Worm (Caenorhabditis elegans): Measurements from ENCODE around the gene F40G9.12.

The F40G9.12 gene

DNA sequence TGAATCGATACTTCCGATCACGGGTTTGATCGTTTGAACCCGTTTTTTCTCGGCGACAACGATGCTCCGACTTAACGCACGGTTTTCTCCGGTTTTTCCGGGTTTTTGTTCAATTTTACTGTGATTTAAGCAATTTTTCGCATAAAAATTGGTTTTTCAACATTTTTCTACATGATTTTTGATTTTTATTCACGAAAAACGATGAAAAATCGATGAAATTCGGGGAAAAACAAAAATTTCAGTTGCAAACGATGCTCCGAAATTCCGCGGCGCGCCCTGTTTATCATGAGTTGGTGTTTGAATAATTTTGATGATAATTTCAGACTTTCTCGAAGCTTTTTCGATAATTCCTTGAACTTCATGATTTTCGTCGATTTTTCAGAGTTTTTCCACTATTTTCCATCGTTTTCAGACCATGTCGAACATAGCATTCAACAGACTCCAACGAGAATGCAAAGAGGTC, 16.8 kb downstream of the F40G9.12 start, which contains the start of gene ubc-20:
Gene ubc-20 (plus strand): TSS at position 413 of the 463 bp plus-strand sequence.
- TF ChIP-seq sea-1 (GFP tag; conservative IDR thresholded peaks at IDR 0.05) (no peak), hmg-4 (GFP tag; optimal IDR thresholded peaks at IDR 0.05) (no peak), F13C5.2 (tag; optimal IDR thresholded peaks at IDR 0.05) (no peak), hnd-1 (tag; optimal IDR thresholded peaks at IDR 0.05) (no peak), tra-4 (tag; optimal IDR thresholded peaks at IDR 0.05) (no peak), ceh-13 (GFP tag; optimal IDR thresholded peaks at IDR 0.05) (no peak), pes-1 (GFP tag; IDR thresholded peaks at IDR 0.05) (no peak), aly-1 (tag; optimal IDR thresholded peaks at IDR 0.05) (no peak), ama-1 (optimal IDR thresholded peaks at IDR 0.05) (no peak), ets-7 (tag; optimal IDR thresholded peaks at IDR 0.05) (no peak)

DNA sequence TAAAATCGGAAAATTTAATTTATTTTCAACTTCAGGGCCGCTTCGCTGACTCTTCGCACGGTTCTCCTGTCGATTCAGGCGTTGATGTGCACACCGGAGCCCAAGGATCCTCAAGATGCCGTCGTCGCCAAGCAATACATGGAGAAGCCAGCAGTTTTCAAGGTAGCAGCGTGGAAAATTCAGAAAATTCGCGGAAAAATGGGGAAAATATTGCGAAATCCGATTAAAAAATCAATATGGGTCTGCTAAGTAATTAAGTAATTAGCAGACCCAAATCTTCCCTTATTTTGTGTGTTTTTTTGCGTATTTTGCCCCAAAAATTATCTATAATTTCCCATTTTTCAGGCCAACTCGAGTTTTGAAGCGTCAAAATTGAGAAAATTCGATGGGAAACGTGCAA, 17.6 kb downstream of the F40G9.12 start:
- TF ChIP-seq tbx-37 (GFP tag; conservative IDR thresholded peaks at IDR 0.05) (no peak), hmbx-1 (tag; optimal IDR thresholded peaks at IDR 0.05) (no peak), tra-4 (tag; optimal IDR thresholded peaks at IDR 0.05) (no peak), scrt-1 (GFP tag; IDR thresholded peaks at IDR 0.05) (no peak), hnd-1 (tag; optimal IDR thresholded peaks at IDR 0.05) (no peak), ets-7 (tag; optimal IDR thresholded peaks at IDR 0.05) (no peak), pes-1 (GFP tag; IDR thresholded peaks at IDR 0.05) (no peak)

DNA sequence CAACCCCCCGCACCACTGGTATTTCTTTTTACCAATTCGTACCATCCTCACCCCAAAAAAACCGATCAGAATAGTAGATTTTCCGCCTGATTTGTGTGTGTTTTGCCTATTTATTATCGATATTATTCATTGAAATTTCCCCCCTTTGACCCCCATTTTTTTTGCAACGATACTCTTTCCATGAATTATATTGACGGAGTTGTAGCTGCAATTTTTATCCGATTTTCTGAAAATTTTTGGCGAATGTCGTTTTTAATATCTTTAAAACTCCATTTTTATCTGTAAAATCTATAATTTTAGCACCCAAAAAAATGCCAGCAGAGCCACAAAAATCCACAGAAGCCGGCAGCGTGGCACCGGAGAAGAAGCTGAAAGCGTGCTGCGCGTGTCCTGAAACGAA, 19.0 kb downstream of the F40G9.12 start, which contains the start of gene cox-17:
Gene cox-17 (plus strand): TSS at position 301 of the 400 bp plus-strand sequence.
- TF ChIP-seq ets-7 (tag; optimal IDR thresholded peaks at IDR 0.05) (no peak), tbx-11 (GFP tag; IDR thresholded peaks at IDR 0.05) (no peak), F13C5.2 (tag; optimal IDR thresholded peaks at IDR 0.05) (no peak), aly-1 (tag; optimal IDR thresholded peaks at IDR 0.05) (no peak), scrt-1 (GFP tag; IDR thresholded peaks at IDR 0.05) (no peak), pes-1 (GFP tag; IDR thresholded peaks at IDR 0.05) (no peak), flt-1 (GFP tag; IDR thresholded peaks at IDR 0.05) (no peak), tra-4 (tag; optimal IDR thresholded peaks at IDR 0.05) (no peak), ceh-36 (tag; optimal IDR thresholded peaks at IDR 0.05) (no peak), ceh-13 (GFP tag; optimal IDR thresholded peaks at IDR 0.05) (no peak), hmbx-1 (tag; optimal IDR thresholded peaks at IDR 0.05) (no peak), hnd-1 (tag; optimal IDR thresholded peaks at IDR 0.05) (no peak), B0310.2 (tag; optimal IDR thresholded peaks at IDR 0.05) (no peak), tbx-37 (GFP tag; conservative IDR thresholded peaks at IDR 0.05) (no peak), ama-1 (optimal IDR thresholded peaks at IDR 0.05) (no peak), hmg-4 (GFP tag; optimal IDR thresholded peaks at IDR 0.05) (no peak), sea-1 (GFP tag; conservative IDR thresholded peaks at IDR 0.05) (no peak)

DNA sequence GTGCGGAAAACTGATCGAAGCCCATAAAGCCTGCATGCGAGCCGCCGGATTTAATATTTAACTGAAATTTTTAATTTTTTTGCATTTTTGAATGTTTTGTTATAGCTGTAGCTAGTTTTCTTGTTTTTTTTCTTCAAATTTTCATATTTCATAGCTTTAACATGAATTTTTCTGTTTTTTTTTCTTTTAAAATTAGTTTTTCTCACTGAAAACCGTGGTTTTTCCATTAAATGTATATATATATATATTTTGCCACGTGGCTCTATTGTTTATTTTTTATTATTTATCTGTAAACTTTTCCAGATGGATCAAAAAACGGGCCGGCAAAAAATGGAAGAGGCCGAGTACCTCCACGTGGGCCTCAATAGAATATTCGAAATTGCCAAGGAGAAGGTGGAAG, 20.2 kb downstream of the F40G9.12 start, which contains the start of gene sec-20:
Gene sec-20 (plus strand): TSS at position 301 of the 400 bp plus-strand sequence.
- TF ChIP-seq ceh-13 (GFP tag; optimal IDR thresholded peaks at IDR 0.05) (no peak), pes-1 (GFP tag; IDR thresholded peaks at IDR 0.05) (no peak), aly-1 (tag; optimal IDR thresholded peaks at IDR 0.05) (no peak), B0310.2 (tag; optimal IDR thresholded peaks at IDR 0.05) (no peak), ceh-36 (tag; optimal IDR thresholded peaks at IDR 0.05) (no peak), scrt-1 (GFP tag; IDR thresholded peaks at IDR 0.05) (no peak), sea-1 (GFP tag; conservative IDR thresholded peaks at IDR 0.05) (no peak), hnd-1 (tag; optimal IDR thresholded peaks at IDR 0.05) (no peak)

DNA sequence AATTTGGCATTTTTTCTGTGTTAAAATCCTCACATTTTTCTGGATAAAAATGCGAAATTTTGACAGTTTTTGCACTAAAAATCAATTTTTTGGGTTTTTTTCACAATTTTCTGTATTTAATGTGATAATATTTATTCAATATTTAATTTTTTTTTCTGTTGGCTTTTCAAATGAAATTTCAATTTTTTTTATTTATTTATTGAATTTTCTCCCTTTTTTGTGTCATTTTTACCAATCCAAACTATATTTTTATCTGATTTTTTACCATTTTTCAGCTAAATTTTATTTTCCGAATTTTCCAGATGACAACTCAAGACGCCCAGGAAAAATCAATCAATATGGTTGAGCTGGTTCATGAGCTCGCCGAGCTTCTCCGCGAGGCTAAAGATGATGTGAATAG, 22.5 kb downstream of the F40G9.12 start, which contains the start of gene F40G9.17:
Gene F40G9.17 (plus strand): TSS at position 301 of the 400 bp plus-strand sequence.
- TF ChIP-seq aly-1 (tag; optimal IDR thresholded peaks at IDR 0.05): no peak
- TF ChIP-seq scrt-1 (GFP tag; IDR thresholded peaks at IDR 0.05): no peak
- TF ChIP-seq F13C5.2 (tag; optimal IDR thresholded peaks at IDR 0.05): no peak
- no peak for TF ChIP-seq pes-1 (GFP tag; IDR thresholded peaks at IDR 0.05)
- no peak for TF ChIP-seq hnd-1 (tag; optimal IDR thresholded peaks at IDR 0.05)
- TF ChIP-seq ceh-13 (GFP tag; optimal IDR thresholded peaks at IDR 0.05): no peak
- no peak for TF ChIP-seq hmbx-1 (tag; optimal IDR thresholded peaks at IDR 0.05)
- no peak for TF ChIP-seq tbx-37 (GFP tag; conservative IDR thresholded peaks at IDR 0.05)
- no peak for TF ChIP-seq sea-1 (GFP tag; conservative IDR thresholded peaks at IDR 0.05)
- no peak for TF ChIP-seq hmg-4 (GFP tag; optimal IDR thresholded peaks at IDR 0.05)
- no peak for TF ChIP-seq flt-1 (GFP tag; IDR thresholded peaks at IDR 0.05)
- no peak for TF ChIP-seq ceh-36 (tag; optimal IDR thresholded peaks at IDR 0.05)
- TF ChIP-seq tbx-11 (GFP tag; IDR thresholded peaks at IDR 0.05): no peak
- TF ChIP-seq B0310.2 (tag; optimal IDR thresholded peaks at IDR 0.05): no peak
- TF ChIP-seq tra-4 (tag; optimal IDR thresholded peaks at IDR 0.05): no peak
- no peak for TF ChIP-seq ets-7 (tag; optimal IDR thresholded peaks at IDR 0.05)
- no peak for TF ChIP-seq ama-1 (optimal IDR thresholded peaks at IDR 0.05)

DNA sequence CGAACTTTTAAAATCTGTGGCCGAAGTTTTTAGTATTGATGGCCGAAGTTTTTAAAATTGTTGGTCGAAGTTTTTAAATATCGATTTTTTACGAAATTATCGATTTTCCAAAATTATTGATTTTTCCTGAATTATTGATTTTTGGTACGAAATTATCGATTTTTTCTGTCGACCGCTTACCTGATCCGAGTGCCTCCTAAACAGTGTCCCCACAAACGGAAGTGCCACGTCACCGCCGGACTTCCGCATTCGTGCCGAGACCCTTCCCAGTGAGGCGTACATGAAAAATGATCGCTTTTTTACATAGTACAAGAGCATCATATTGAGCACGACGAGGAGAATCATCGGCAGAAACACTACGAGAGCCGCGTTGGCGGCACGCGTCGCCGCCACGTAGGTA, 32.3 kb downstream of the F40G9.12 start:
- no peak for TF ChIP-seq flt-1 (GFP tag; IDR thresholded peaks at IDR 0.05)

DNA sequence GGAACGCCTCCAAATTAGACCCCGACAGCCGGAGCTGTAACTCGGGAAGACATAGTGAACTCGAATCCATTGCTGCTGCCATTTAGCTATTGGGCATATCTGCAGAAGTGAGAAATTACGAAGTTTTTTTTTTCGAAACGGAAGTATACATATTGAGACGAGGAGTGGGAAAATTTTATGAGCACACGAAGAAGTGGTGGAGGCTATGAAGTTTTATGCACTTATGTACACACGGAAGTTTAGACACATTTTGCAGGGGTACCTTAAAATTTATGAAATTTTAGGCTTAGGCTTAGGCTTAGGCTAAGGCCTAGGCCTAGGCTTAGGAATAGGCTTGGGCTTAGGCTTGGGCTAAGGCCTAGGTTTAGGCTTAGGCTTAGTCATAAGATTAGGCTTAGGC, 35.4 kb downstream of the F40G9.12 start, which contains the start of gene W10C4.1:
Gene W10C4.1 (minus strand): TSS at position 101 of the 400 bp plus-strand sequence.
- no peak for TF ChIP-seq scrt-1 (GFP tag; IDR thresholded peaks at IDR 0.05)
- no peak for TF ChIP-seq flt-1 (GFP tag; IDR thresholded peaks at IDR 0.05)
- no peak for TF ChIP-seq aly-1 (tag; optimal IDR thresholded peaks at IDR 0.05)
- no peak for TF ChIP-seq tbx-37 (GFP tag; conservative IDR thresholded peaks at IDR 0.05)
- TF ChIP-seq tbx-11 (GFP tag; IDR thresholded peaks at IDR 0.05): no peak
- TF ChIP-seq hnd-1 (tag; optimal IDR thresholded peaks at IDR 0.05): no peak
- no peak for TF ChIP-seq tra-4 (tag; optimal IDR thresholded peaks at IDR 0.05)
- TF ChIP-seq sea-1 (GFP tag; conservative IDR thresholded peaks at IDR 0.05): no peak
- no peak for TF ChIP-seq ama-1 (optimal IDR thresholded peaks at IDR 0.05)
- no peak for TF ChIP-seq ceh-36 (tag; optimal IDR thresholded peaks at IDR 0.05)
- no peak for TF ChIP-seq pes-1 (GFP tag; IDR thresholded peaks at IDR 0.05)
- TF ChIP-seq ceh-13 (GFP tag; optimal IDR thresholded peaks at IDR 0.05): no peak
- TF ChIP-seq hmg-4 (GFP tag; optimal IDR thresholded peaks at IDR 0.05): no peak
- no peak for TF ChIP-seq B0310.2 (tag; optimal IDR thresholded peaks at IDR 0.05)
- TF ChIP-seq hmbx-1 (tag; optimal IDR thresholded peaks at IDR 0.05): no peak
- TF ChIP-seq F13C5.2 (tag; optimal IDR thresholded peaks at IDR 0.05): no peak
- TF ChIP-seq ets-7 (tag; optimal IDR thresholded peaks at IDR 0.05): no peak
